Worm (Caenorhabditis elegans): ENCODE data around the gene sdz-31.

The sdz-31 gene

DNA sequence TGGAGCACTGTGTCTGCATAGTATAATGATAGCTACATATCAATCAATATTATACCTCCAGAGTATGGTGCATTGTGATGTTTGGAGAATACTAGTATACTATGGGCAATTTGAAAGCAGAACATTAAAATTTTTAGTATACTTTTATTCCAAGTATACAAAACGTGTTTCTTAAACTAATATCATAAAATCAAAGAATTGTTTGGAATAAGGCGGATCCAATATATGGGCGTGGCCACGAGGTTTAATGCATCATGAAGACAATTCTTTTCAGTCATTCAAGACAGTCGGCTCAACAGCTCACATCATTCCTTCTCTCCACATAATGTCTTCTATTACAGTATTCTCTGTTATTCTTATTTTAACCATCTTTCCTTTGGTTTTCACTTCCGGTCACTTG is at the start of gene sdz-31:
sdz-31 (plus strand) TSS at position 301 of the 400 bp plus-strand sequence.
- no peak for TF ChIP-seq ceh-100 (GFP tag; IDR thresholded peaks at IDR 0.05)
- TF ChIP-seq Y67H2A.10 (GFP tag; conservative IDR thresholded peaks at IDR 0.05): no peak
- no peak for TF ChIP-seq madf-8 (GFP tag; conservative IDR thresholded peaks at IDR 0.05)

DNA sequence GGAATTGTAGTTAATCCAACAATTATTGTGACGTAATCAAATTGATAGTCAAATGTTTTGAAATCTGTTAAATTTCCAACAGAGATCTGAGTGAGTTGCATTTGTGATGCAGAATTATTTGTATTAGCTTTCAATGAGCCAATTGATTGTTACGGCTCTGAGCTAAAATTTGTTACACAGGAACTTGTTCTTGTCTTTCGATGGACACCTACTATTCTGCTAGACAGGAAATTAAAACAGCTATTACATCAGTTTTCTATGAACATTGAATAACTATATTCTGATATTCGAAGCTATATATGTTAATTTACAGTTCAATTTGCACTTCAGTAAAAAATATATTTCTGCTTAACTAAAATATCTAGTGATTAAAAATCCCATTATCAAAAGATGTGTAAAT is 46.1 kb upstream of the sdz-31 start, which contains the start of gene sru-40:
sru-40 (minus strand) TSS at position 101 of the 400 bp plus-strand sequence.
- no peak for TF ChIP-seq madf-3 (GFP tag; IDR thresholded peaks at IDR 0.05)
- no peak for TF ChIP-seq lir-1 (GFP tag; conservative IDR thresholded peaks at IDR 0.05)
- TF ChIP-seq ceh-91 (GFP tag; IDR thresholded peaks at IDR 0.05): no peak
- no peak for TF ChIP-seq bed-2 (GFP tag; IDR thresholded peaks at IDR 0.05)
- no peak for TF ChIP-seq C17E4.6 (GFP tag; IDR thresholded peaks at IDR 0.05)
- no peak for TF ChIP-seq ceh-100 (GFP tag; IDR thresholded peaks at IDR 0.05)
- TF ChIP-seq sptf-2 (GFP tag; optimal IDR thresholded peaks at IDR 0.05): no peak
- no peak for TF ChIP-seq bed-1 (GFP tag; IDR thresholded peaks at IDR 0.05)
- TF ChIP-seq F10E7.11 (tag; optimal IDR thresholded peaks at IDR 0.05): no peak
- no peak for TF ChIP-seq ceh-58 (GFP tag; IDR thresholded peaks at IDR 0.05)
- TF ChIP-seq B0261.1 (tag; optimal IDR thresholded peaks at IDR 0.05): no peak
- no peak for TF ChIP-seq lsl-1 (GFP tag; optimal IDR thresholded peaks at IDR 0.05)
- no peak for TF ChIP-seq F52B5.7 (tag; optimal IDR thresholded peaks at IDR 0.05)
- TF ChIP-seq hrde-1 (tag; optimal IDR thresholded peaks at IDR 0.05; ENCODE audit: borderline replicate concordance): no peak
- TF ChIP-seq B0035.1 (tag; optimal IDR thresholded peaks at IDR 0.05): no peak
- TF ChIP-seq akir-1 (GFP tag; optimal IDR thresholded peaks at IDR 0.05): no peak

DNA sequence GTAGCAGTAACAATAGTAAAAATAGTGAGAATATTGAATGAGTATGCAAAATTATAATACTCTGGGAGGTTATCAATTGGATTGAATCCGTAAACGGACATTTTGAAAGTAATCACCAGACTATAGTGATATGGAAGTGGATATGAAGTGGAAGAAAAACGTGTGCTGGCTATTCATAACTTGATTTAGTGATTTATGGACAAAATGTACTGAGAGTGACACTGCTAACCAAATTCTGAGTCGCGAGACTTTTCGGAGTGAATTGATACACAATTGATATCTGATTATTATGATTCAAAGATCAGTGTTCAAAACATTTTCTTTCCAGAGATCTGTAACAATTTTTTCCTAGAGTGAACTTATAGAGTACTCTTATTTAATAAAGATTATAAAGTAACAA is 44.0 kb upstream of the sdz-31 start, which contains the start of gene sru-38:
sru-38 (minus strand) TSS at position 101 of the 400 bp plus-strand sequence.
- TF ChIP-seq aptf-2 (GFP tag; conservative IDR thresholded peaks at IDR 0.05) (no peak), ZK185.1 (tag; optimal IDR thresholded peaks at IDR 0.05; ENCODE audit: poor library complexity, severe bottlenecking) (no peak), ztf-28 (GFP tag; IDR thresholded peaks at IDR 0.05) (no peak), hmg-1.2 (GFP tag; IDR thresholded peaks at IDR 0.05) (no peak), K12H6.12 (tag; optimal IDR thresholded peaks at IDR 0.05) (no peak), Y79H2A.3 (GFP tag; conservative IDR thresholded peaks at IDR 0.05) (no peak), zfh-2 (GFP tag; conservative IDR thresholded peaks at IDR 0.05) (no peak), Y67H2A.10 (GFP tag; conservative IDR thresholded peaks at IDR 0.05) (no peak), xnd-1 (tag; optimal IDR thresholded peaks at IDR 0.05) (no peak), ceh-79 (tag; optimal IDR thresholded peaks at IDR 0.05) (no peak), F57C9.4 (tag; optimal IDR thresholded peaks at IDR 0.05) (no peak)

DNA sequence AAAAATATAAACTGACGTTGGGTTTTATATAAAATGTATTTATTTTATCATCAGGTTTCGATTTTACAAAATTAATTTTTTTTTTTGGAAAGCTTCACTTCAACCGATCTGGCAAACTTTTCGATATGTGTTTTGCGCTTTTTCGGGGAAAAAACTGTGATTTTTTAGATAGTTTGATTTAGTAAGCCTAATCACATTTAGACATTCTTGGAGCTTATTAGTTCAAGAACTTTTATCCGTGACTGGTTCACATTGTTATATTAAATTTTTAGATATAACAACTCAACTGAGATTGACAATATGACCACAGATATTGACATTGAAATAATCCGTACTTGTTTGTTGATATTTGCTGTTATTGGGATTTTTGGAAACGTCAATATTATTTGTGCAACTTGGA is 42.3 kb upstream of the sdz-31 start, which contains the start of gene srsx-21:
srsx-21 (plus strand) TSS at position 301 of the 400 bp plus-strand sequence.
- TF ChIP-seq cebp-2 (GFP tag; IDR thresholded peaks at IDR 0.05) (no peak), ztf-25 (GFP tag; IDR thresholded peaks at IDR 0.05) (no peak), hmg-1.2 (GFP tag; IDR thresholded peaks at IDR 0.05) (no peak), hlh-12 (tag; optimal IDR thresholded peaks at IDR 0.05) (no peak), sdz-38 (tag; optimal IDR thresholded peaks at IDR 0.05) (no peak), ceh-91 (GFP tag; IDR thresholded peaks at IDR 0.05) (no peak), madf-3 (GFP tag; IDR thresholded peaks at IDR 0.05) (no peak), lir-1 (GFP tag; conservative IDR thresholded peaks at IDR 0.05) (no peak), egrh-3 (GFP tag; IDR thresholded peaks at IDR 0.05) (no peak), pha-4 (tag; optimal IDR thresholded peaks at IDR 0.05) (no peak), unc-62 (GFP tag; optimal IDR thresholded peaks at IDR 0.05) (no peak), F10E7.11 (tag; optimal IDR thresholded peaks at IDR 0.05) (no peak), aptf-2 (GFP tag; conservative IDR thresholded peaks at IDR 0.05) (no peak), T07F8.4 (tag; optimal IDR thresholded peaks at IDR 0.05) (no peak), athp-1 (tag; optimal IDR thresholded peaks at IDR 0.05) (no peak), F22D6.2 (tag; optimal IDR thresholded peaks at IDR 0.05) (no peak), snpc-1.1 (tag; optimal IDR thresholded peaks at IDR 0.05; ENCODE audit: insufficient read depth) (no peak), somi-1 (GFP tag; optimal IDR thresholded peaks at IDR 0.05) (no peak)

Measured in whole organism, young adult.